Worm (Caenorhabditis elegans): ENCODE results near the gene Y49A3A.4.
A peak's percentile ranks its signal among the peaks of the same experiment; 100 is the strongest.

The Y49A3A.4 gene

ce11 chrV:14350949-14351348 is 7.7 kb downstream of the Y49A3A.4 start (continued):
- TF ChIP-seq ztf-18 (tag; optimal IDR thresholded peaks at IDR 0.05) (peak; percentile 86), rpc-1 (optimal IDR thresholded peaks at IDR 0.05) (no peak), rpc-1 (tag; optimal IDR thresholded peaks at IDR 0.05) (no peak), mcd-1 (GFP tag; IDR thresholded peaks at IDR 0.05) (peak; percentile 93), lsy-27 (tag; optimal IDR thresholded peaks at IDR 0.05; ENCODE audit: borderline replicate concordance, insufficient read depth) (no peak), athp-1 (tag; optimal IDR thresholded peaks at IDR 0.05) (no peak), cebp-2 (GFP tag; IDR thresholded peaks at IDR 0.05) (no peak), efl-1 (GFP tag; optimal IDR thresholded peaks at IDR 0.05) (peak; percentile 44), ztf-28 (GFP tag; IDR thresholded peaks at IDR 0.05) (0 out of 2 replicates have a peak, but pooled peaks have one; percentile 27), nhr-90 (tag; optimal IDR thresholded peaks at IDR 0.05) (peak; percentile 80), K11D2.4 (GFP tag; IDR thresholded peaks at IDR 0.05) (peak; percentile 46; the same call in 1 of the 2 replicates), tbp1 (GFP tag; optimal IDR thresholded peaks at IDR 0.05) (peak; percentile 58), ama-1 (optimal IDR thresholded peaks at IDR 0.05) (no peak), ama-1 (GFP tag; optimal IDR thresholded peaks at IDR 0.05) (peak in 1 of 2 experiments; percentile 23), B0035.1 (tag; optimal IDR thresholded peaks at IDR 0.05) (peak; percentile 39), cebp-1 (GFP tag; IDR thresholded peaks at IDR 0.05) (no peak), cebp-1 (tag; optimal IDR thresholded peaks at IDR 0.05) (peak; percentile 83), T07F8.4 (tag; optimal IDR thresholded peaks at IDR 0.05) (no peak), nfyb-1 (GFP tag; IDR thresholded peaks at IDR 0.05) (peak; percentile 89), tlf-1 (GFP tag; optimal IDR thresholded peaks at IDR 0.05) (no peak), ztf-22 (GFP tag; optimal IDR thresholded peaks at IDR 0.05) (peak; percentile 36), ekl-4 (GFP tag; IDR thresholded peaks at IDR 0.05) (peak; percentile 85), Y53G8AR.9 (GFP tag; conservative IDR thresholded peaks at IDR 0.05) (peak; percentile 55), attf-5 (GFP tag; optimal IDR thresholded peaks at IDR 0.05) (peak; percentile 95), egl-44 (GFP tag; IDR thresholded peaks at IDR 0.05) (peak; percentile 65), die-1 (tag; optimal IDR thresholded peaks at IDR 0.05) (peak; percentile 26), dox-1 (GFP tag; IDR thresholded peaks at IDR 0.05) (peak; percentile 90), chd-7 (tag; optimal IDR thresholded peaks at IDR 0.05) (peak; percentile 23), hmg-1.2 (GFP tag; IDR thresholded peaks at IDR 0.05) (peak; percentile 60; the same call in 1 of the 2 replicates), pbrm-1 (GFP tag; IDR thresholded peaks at IDR 0.05) (peak; percentile 68; the same call in 1 of the 2 replicates), mel-28 (tag; optimal IDR thresholded peaks at IDR 0.05; ENCODE audit: borderline replicate concordance) (no peak), rcor-1 (GFP tag; IDR thresholded peaks at IDR 0.05) (peak; percentile 51; the same call in 1 of the 2 replicates), ceh-100 (GFP tag; IDR thresholded peaks at IDR 0.05) (peak; percentile 70), F39B2.1 (GFP tag; IDR thresholded peaks at IDR 0.05) (no peak), F52B5.7 (tag; optimal IDR thresholded peaks at IDR 0.05) (peak; percentile 46), nhr-179 (tag; optimal IDR thresholded peaks at IDR 0.05) (no peak), snpc-4 (GFP tag; optimal IDR thresholded peaks at IDR 0.05) (no peak), snpc-4 (tag; optimal IDR thresholded peaks at IDR 0.05) (peak; percentile 27 to 70 (median 58)), lin-26 (GFP tag; IDR thresholded peaks at IDR 0.05) (peak; percentile 74), tbx-9 (tag; optimal IDR thresholded peaks at IDR 0.05; ENCODE audit: borderline replicate concordance) (no peak), lin-40 (tag; optimal IDR thresholded peaks at IDR 0.05) (peak; percentile 77), akir-1 (GFP tag; optimal IDR thresholded peaks at IDR 0.05) (peak; percentile 18), ceh-40 (GFP tag; IDR thresholded peaks at IDR 0.05) (0 out of 2 replicates have a peak, but pooled peaks have one; percentile 23), attf-3 (GFP tag; conservative IDR thresholded peaks at IDR 0.05) (0 out of 2 replicates have a peak, but pooled peaks have one; percentile 32), egrh-3 (GFP tag; IDR thresholded peaks at IDR 0.05) (peak; percentile 89), ZK185.1 (tag; optimal IDR thresholded peaks at IDR 0.05; ENCODE audit: poor library complexity, severe bottlenecking) (peak; percentile 72), lin-54 (GFP tag; optimal IDR thresholded peaks at IDR 0.05) (peak; percentile 77), B0336.3 (GFP tag; IDR thresholded peaks at IDR 0.05) (peak; percentile 71), repo-1 (tag; optimal IDR thresholded peaks at IDR 0.05) (peak; percentile 33), ets-4 (GFP tag; optimal IDR thresholded peaks at IDR 0.05) (peak; percentile 84)
